Worm (Caenorhabditis elegans) whole organism, mixed stage, embryonic: ENCODE data around the gene F48E8.3.

Experiments
- ceh-43 ChIP-seq: fragments of 200-800 bp; sonication (Bioruptor generic); optimal IDR thresholded peaks from 2 replicates; lab custom pipeline; 2018; ENCODE audit warnings: mild to moderate bottlenecking, missing genetic modification characterization, moderate library complexity, missing compliant biosample characterization
- ceh-83 ChIP-seq: fragments of 200-800 bp; sonication (Bioruptor generic); optimal IDR thresholded peaks from 2 replicates; lab custom pipeline; 2018; ENCODE audit warnings: mild to moderate bottlenecking, missing genetic modification characterization, missing compliant biosample characterization
- elt-3 ChIP-seq: fragments of 150-350 bp; optimal IDR thresholded peaks from 2 replicates; lab custom pipeline; 2014; ENCODE audit warnings: missing biosample characterization, missing genetic modification characterization
- flh-1 ChIP-seq: fragments of 200-800 bp; sonication (Bioruptor generic); optimal IDR thresholded peaks from 2 replicates; lab custom pipeline; 2018; ENCODE audit warnings: mild to moderate bottlenecking, missing genetic modification characterization, moderate library complexity, missing compliant biosample characterization
- nhr-12 ChIP-seq: fragments of 150-350 bp; optimal IDR thresholded peaks from 2 replicates; lab custom pipeline; 2014; ENCODE audit warnings: missing biosample characterization, missing genetic modification characterization
- nhr-237 ChIP-seq: fragments of 150-350 bp; optimal IDR thresholded peaks from 2 replicates; lab custom pipeline; 2014; ENCODE audit warnings: missing biosample characterization, missing genetic modification characterization
- nhr-28 ChIP-seq: fragments of 150-350 bp; optimal IDR thresholded peaks from 2 replicates; lab custom pipeline; 2014; ENCODE audit warnings: missing biosample characterization, missing genetic modification characterization
- unc-62 ChIP-seq: fragments of 150-350 bp; optimal IDR thresholded peaks from 2 replicates; lab custom pipeline; 2014; ENCODE audit warnings: missing biosample characterization, missing genetic modification reagents, missing genetic modification characterization

- TF ChIP-seq flh-1 (GFP tag; lab: Kevin White, UChicago) (no peak), ceh-43 (GFP tag; lab: Kevin White, UChicago) (no peak), elt-3 (tag; lab: Kevin White, UChicago) (no peak), unc-62 (no peak), ceh-83 (GFP tag; lab: Kevin White, UChicago) (no peak), nhr-28 (tag; lab: Kevin White, UChicago) (no peak), nhr-237 (no peak), nhr-12 (no peak)
These were observed 45.8 kb downstream of the F48E8.3 start for ce11 chrIII:5506936-5507335.
